Worm (Caenorhabditis elegans): Measurements from ENCODE around the gene R07B7.2.

The R07B7.2 gene

ce11 chrV:12080274-12080673, 20.7 kb upstream of the R07B7.2 start, which contains the start of gene R07B7.9:
Gene R07B7.9, minus strand, starts transcription at chrV:12080374.
- TF ChIP-seq nhr-2 (tag; optimal IDR thresholded peaks at IDR 0.05), result no peak
- no peak for TF ChIP-seq cnd-1 (tag; optimal IDR thresholded peaks at IDR 0.05)
- no peak for TF ChIP-seq unc-62 (GFP tag; optimal IDR thresholded peaks at IDR 0.05)
- TF ChIP-seq mls-2 (tag; optimal IDR thresholded peaks at IDR 0.05), result no peak
- TF ChIP-seq nhr-76 (tag; optimal IDR thresholded peaks at IDR 0.05), result no peak
- no peak for TF ChIP-seq pha-4 (tag; optimal IDR thresholded peaks at IDR 0.05)
- no peak for TF ChIP-seq lin-32 (GFP tag; optimal IDR thresholded peaks at IDR 0.05)
- no peak for TF ChIP-seq sptf-1 (tag; optimal IDR thresholded peaks at IDR 0.05)
- no peak for TF ChIP-seq sem-2 (GFP tag; optimal IDR thresholded peaks at IDR 0.05)
- no peak for TF ChIP-seq mep-1 (tag; optimal IDR thresholded peaks at IDR 0.05)

- TF ChIP-seq M03D4.4 (tag; optimal IDR thresholded peaks at IDR 0.05) (no peak), lin-13 (tag; optimal IDR thresholded peaks at IDR 0.05) (no peak), unc-39 (tag; optimal IDR thresholded peaks at IDR 0.05) (no peak), ces-1 (GFP tag; optimal IDR thresholded peaks at IDR 0.05) (no peak), unc-62 (GFP tag; optimal IDR thresholded peaks at IDR 0.05) (no peak), mab-5 (tag; optimal IDR thresholded peaks at IDR 0.05) (no peak), nhr-76 (tag; optimal IDR thresholded peaks at IDR 0.05) (no peak), ztf-11 (tag; optimal IDR thresholded peaks at IDR 0.05) (no peak)
These were observed 16.4 kb upstream of the R07B7.2 start for ce11 chrV:12075983-12076382.

- TF ChIP-seq ztf-11 (tag; optimal IDR thresholded peaks at IDR 0.05) (no peak), zip-8 (tag; optimal IDR thresholded peaks at IDR 0.05) (no peak), M03D4.4 (tag; optimal IDR thresholded peaks at IDR 0.05) (no peak), blmp-1 (tag; optimal IDR thresholded peaks at IDR 0.05) (no peak), mep-1 (tag; optimal IDR thresholded peaks at IDR 0.05) (no peak), flh-1 (GFP tag; optimal IDR thresholded peaks at IDR 0.05) (no peak), lin-32 (GFP tag; optimal IDR thresholded peaks at IDR 0.05) (no peak), unc-39 (tag; optimal IDR thresholded peaks at IDR 0.05) (no peak)
These were observed 15.3 kb upstream of the R07B7.2 start, which contains the start of gene R07B7.6 for ce11 chrV:12074886-12075285. Gene R07B7.6, minus strand, starts transcription at chrV:12074986.

- no peak for TF ChIP-seq nhr-12 (tag; optimal IDR thresholded peaks at IDR 0.05)
These were observed 11.9 kb upstream of the R07B7.2 start for ce11 chrV:12071483-12071882.

- no peak for TF ChIP-seq sem-2 (GFP tag; optimal IDR thresholded peaks at IDR 0.05)
- no peak for TF ChIP-seq lin-13 (tag; optimal IDR thresholded peaks at IDR 0.05)
- no peak for TF ChIP-seq drap-1 (GFP tag; optimal IDR thresholded peaks at IDR 0.05)
- TF ChIP-seq unc-62 (GFP tag; optimal IDR thresholded peaks at IDR 0.05), result no peak
- TF ChIP-seq M03D4.4 (tag; optimal IDR thresholded peaks at IDR 0.05), result no peak
- TF ChIP-seq bed-3 (GFP tag; optimal IDR thresholded peaks at IDR 0.05), result no peak
- no peak for TF ChIP-seq elt-1 (tag; optimal IDR thresholded peaks at IDR 0.05; ENCODE audit: borderline replicate concordance, insufficient read depth)
- no peak for TF ChIP-seq zip-8 (tag; optimal IDR thresholded peaks at IDR 0.05)
- no peak for TF ChIP-seq cnd-1 (tag; optimal IDR thresholded peaks at IDR 0.05)
- no peak for TF ChIP-seq nhr-237 (tag; optimal IDR thresholded peaks at IDR 0.05)
- no peak for TF ChIP-seq blmp-1 (tag; optimal IDR thresholded peaks at IDR 0.05)
- no peak for TF ChIP-seq unc-120 (tag; optimal IDR thresholded peaks at IDR 0.05; ENCODE audit: poor library complexity, severe bottlenecking)
- TF ChIP-seq ceh-39 (tag; optimal IDR thresholded peaks at IDR 0.05), result no peak
- TF ChIP-seq sptf-1 (tag; optimal IDR thresholded peaks at IDR 0.05), result no peak
- TF ChIP-seq lin-32 (GFP tag; optimal IDR thresholded peaks at IDR 0.05), result no peak
These were observed 10.9 kb upstream of the R07B7.2 start, which contains the start of gene kmo-1 for ce11 chrV:12070419-12070818. Gene kmo-1, minus strand, starts transcription at chrV:12070519.

- TF ChIP-seq ham-2 (GFP tag; optimal IDR thresholded peaks at IDR 0.05) (no peak), zip-8 (tag; optimal IDR thresholded peaks at IDR 0.05) (no peak), drap-1 (GFP tag; optimal IDR thresholded peaks at IDR 0.05) (no peak), unc-120 (tag; optimal IDR thresholded peaks at IDR 0.05; ENCODE audit: poor library complexity, severe bottlenecking) (no peak), flh-1 (GFP tag; optimal IDR thresholded peaks at IDR 0.05) (no peak), snpc-4 (tag; optimal IDR thresholded peaks at IDR 0.05) (no peak), lsy-2 (tag; optimal IDR thresholded peaks at IDR 0.05) (no peak), sptf-1 (tag; optimal IDR thresholded peaks at IDR 0.05) (no peak), hlh-1 (tag; optimal IDR thresholded peaks at IDR 0.05) (no peak), tbx-8 (GFP tag; optimal IDR thresholded peaks at IDR 0.05) (no peak), mep-1 (tag; optimal IDR thresholded peaks at IDR 0.05) (no peak), ceh-83 (GFP tag; optimal IDR thresholded peaks at IDR 0.05) (no peak), M03D4.4 (tag; optimal IDR thresholded peaks at IDR 0.05) (no peak)
These were observed 8.9 kb upstream of the R07B7.2 start, which contains the start of gene kmo-2 for ce11 chrV:12068437-12068836. Gene kmo-2, minus strand, starts transcription at chrV:12068537.
